Worm (Caenorhabditis elegans) whole organism, L4 larva: ENCODE data around the gene F47B8.3.

ENCODE experiments used
- lin-1 ChIP-seq: fragments of 200-800 bp; sonication (Bioruptor generic); IDR thresholded peaks from 2 replicates; pipeline ENCODE4 v1.3.6; 2022; ENCODE audit warnings: missing genetic modification reagents, missing genetic modification characterization, missing compliant biosample characterization
- snpc-1.2 ChIP-seq: fragments of 200-800 bp; sonication (Bioruptor generic); IDR thresholded peaks from 2 replicates; pipeline ENCODE4 v1.3.6; 2022; ENCODE audit warnings: missing genetic modification reagents, missing genetic modification characterization, missing compliant biosample characterization
- zip-2 ChIP-seq: fragments of 150-350 bp; optimal IDR thresholded peaks from 2 replicates; lab custom pipeline; 2014; ENCODE audit warnings: missing biosample characterization, missing genetic modification characterization

ce11 chrV:14317204-14317603 lies 5.6 kb downstream of the F47B8.3 start:
- TF ChIP-seq zip-2 (tag; lab: Kevin White, UChicago) (no peak), snpc-1.2 (GFP tag; lab: Robert Waterston, UW) (no peak), lin-1 (GFP tag; lab: Robert Waterston, UW) (no peak)
